Fruit fly (Drosophila melanogaster): Measurements from ENCODE around the gene SNF4Agamma.

The SNF4Agamma gene

dm6 chr3R:21187394-21188392, 47.2 kb downstream of the SNF4Agamma start (continued):
- no peak for TF ChIP-seq NC2β (GFP tag; optimal IDR thresholded peaks at IDR 0.05)
- no peak; the same call in 1 of the 2 replicates for TF ChIP-seq Ravus (GFP tag; IDR thresholded peaks at IDR 0.05)
- TF ChIP-seq chinmo (GFP tag; IDR thresholded peaks at IDR 0.05; ENCODE audit: partially characterized antibody): peak; percentile 91; the same call in 3 of the 4 replicates
- no peak for TF ChIP-seq HLHmδ (GFP tag; optimal IDR thresholded peaks at IDR 0.05)
- peak; percentile 61 for TF ChIP-seq CG6689 (GFP tag; IDR thresholded peaks at IDR 0.05)
- TF ChIP-seq Mrtf (GFP tag; IDR thresholded peaks at IDR 0.05): peak; percentile 53; the same call in 1 of the 3 replicates
- peak; percentile 42 for TF ChIP-seq Hsf (GFP tag; optimal IDR thresholded peaks at IDR 0.05)
- peak; percentile 34 for TF ChIP-seq mirr (GFP tag; optimal IDR thresholded peaks at IDR 0.05)
- no peak for TF ChIP-seq E2f1 (GFP tag; IDR thresholded peaks at IDR 0.05)
- TF ChIP-seq Doc3 (GFP tag; IDR thresholded peaks at IDR 0.05; ENCODE audit: partially characterized antibody): no peak
- peak; percentile 37 for TF ChIP-seq CG9437 (GFP tag; optimal IDR thresholded peaks at IDR 0.05)
- peak; percentile 45; the same call in 1 of the 2 replicates for TF ChIP-seq al (GFP tag; IDR thresholded peaks at IDR 0.05)
- TF ChIP-seq CG6854 (GFP tag; optimal IDR thresholded peaks at IDR 0.05): no peak
- no peak for TF ChIP-seq Tbp (GFP tag; optimal IDR thresholded peaks at IDR 0.05)
- TF ChIP-seq pb (GFP tag; optimal IDR thresholded peaks at IDR 0.05): no peak
- no peak for TF ChIP-seq CG12071 (GFP tag; optimal IDR thresholded peaks at IDR 0.05)
- peak; percentile 0 for TF ChIP-seq Side (GFP tag; optimal IDR thresholded peaks at IDR 0.05)
- TF ChIP-seq CG9932 (GFP tag; IDR thresholded peaks at IDR 0.05): peak; percentile 57
- TF ChIP-seq CG14667 (GFP tag; IDR thresholded peaks at IDR 0.05): peak; percentile 44; the same call in 1 of the 2 replicates
- TF ChIP-seq ind (GFP tag; optimal IDR thresholded peaks at IDR 0.05): peak; percentile 4
- TF ChIP-seq CG8944 (GFP tag; optimal IDR thresholded peaks at IDR 0.05): no peak
- TF ChIP-seq CG1832 (GFP tag; optimal IDR thresholded peaks at IDR 0.05): no peak
- no peak for TF ChIP-seq knrl (GFP tag; IDR thresholded peaks at IDR 0.05; ENCODE audit: partially characterized antibody)
- TF ChIP-seq CG15479 (GFP tag; optimal IDR thresholded peaks at IDR 0.05): no peak
- TF ChIP-seq Abd-B (GFP tag; optimal IDR thresholded peaks at IDR 0.05): peak; percentile 10
- TF ChIP-seq GATAe (GFP tag; conservative IDR thresholded peaks at IDR 0.05): no peak
- TF ChIP-seq Mad (GFP tag; optimal IDR thresholded peaks at IDR 0.05): no peak
- no peak for TF ChIP-seq Awh (GFP tag; IDR thresholded peaks at IDR 0.05)
- no peak for TF ChIP-seq CG8281 (tag; optimal IDR thresholded peaks at IDR 0.05)
- no peak for TF ChIP-seq CG13624 (GFP tag; optimal IDR thresholded peaks at IDR 0.05)
- TF ChIP-seq CG9876 (GFP tag; optimal IDR thresholded peaks at IDR 0.05): no peak
- TF ChIP-seq B-H1 (GFP tag; IDR thresholded peaks at IDR 0.05): no peak
- no peak for TF ChIP-seq CTCF (GFP tag; optimal IDR thresholded peaks at IDR 0.05)
- TF ChIP-seq CG10654 (GFP tag; optimal IDR thresholded peaks at IDR 0.05): no peak
- TF ChIP-seq CG12104 (GFP tag; optimal IDR thresholded peaks at IDR 0.05): peak; percentile 55
- no peak for TF ChIP-seq twi (tag; optimal IDR thresholded peaks at IDR 0.05)
- TF ChIP-seq CG18619 (GFP tag; optimal IDR thresholded peaks at IDR 0.05): peak; percentile 62
- no peak for TF ChIP-seq B-H2 (GFP tag; optimal IDR thresholded peaks at IDR 0.05)
- 0 out of 3 replicates have a peak, but pooled peaks have one; percentile 14 for TF ChIP-seq ase (GFP tag; IDR thresholded peaks at IDR 0.05)
- TF ChIP-seq CG6791 (GFP tag; IDR thresholded peaks at IDR 0.05; ENCODE audit: partially characterized antibody): no peak
- peak; percentile 41 for TF ChIP-seq CG15269 (tag; optimal IDR thresholded peaks at IDR 0.05)
- peak; percentile 33 for TF ChIP-seq slp2 (GFP tag; optimal IDR thresholded peaks at IDR 0.05)
- peak; percentile 36 for TF ChIP-seq pum (GFP tag; optimal IDR thresholded peaks at IDR 0.05)
- TF ChIP-seq stwl (tag; optimal IDR thresholded peaks at IDR 0.05): no peak
- no peak for TF ChIP-seq schlank (tag; optimal IDR thresholded peaks at IDR 0.05)
- TF ChIP-seq her (GFP tag; optimal IDR thresholded peaks at IDR 0.05): no peak
- TF ChIP-seq CG14965 (GFP tag; optimal IDR thresholded peaks at IDR 0.05; ENCODE audit: borderline replicate concordance): no peak
- TF ChIP-seq CG17802 (tag; optimal IDR thresholded peaks at IDR 0.05): no peak
- peak; percentile 30 for TF ChIP-seq bcd (GFP tag; optimal IDR thresholded peaks at IDR 0.05)
